Fruit fly (Drosophila melanogaster): ENCODE measurements around the gene CG43736.

DNA sequence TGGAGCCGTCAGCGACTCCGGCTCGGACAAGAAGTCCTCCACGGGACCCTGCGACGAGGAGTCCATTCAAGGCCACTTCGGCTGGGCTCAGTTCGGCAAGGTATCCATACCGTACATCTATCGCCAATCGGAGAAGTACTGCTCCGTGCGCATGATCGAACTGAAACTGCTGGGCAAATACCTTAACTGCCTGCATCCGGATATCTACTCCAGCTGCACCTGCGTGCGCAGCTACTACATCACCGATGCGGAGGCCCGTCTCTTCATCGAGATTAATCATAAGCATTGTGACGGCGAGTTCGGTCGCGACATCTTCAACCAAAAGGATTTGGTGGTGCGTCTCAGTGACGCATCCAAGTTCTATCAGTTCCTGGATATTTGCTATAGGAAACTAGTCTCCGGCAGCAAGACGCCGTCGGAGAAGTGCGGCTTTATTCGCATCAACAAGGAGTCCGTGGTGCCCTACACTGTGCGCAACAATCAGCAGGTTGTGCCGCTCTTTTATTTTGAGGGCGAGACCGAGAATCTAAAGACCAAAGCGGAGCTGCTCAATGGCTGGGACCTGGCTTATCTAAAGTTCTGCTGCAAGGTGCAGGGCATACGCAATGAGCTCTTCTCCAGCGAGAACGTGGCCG lies 6.2 kb downstream of the CG43736 start:
- no peak for TF ChIP-seq psq (GFP tag; optimal IDR thresholded peaks at IDR 0.05)
- TF ChIP-seq pan (optimal IDR thresholded peaks at IDR 0.05) = no peak
- no peak for TF ChIP-seq usp (GFP tag; optimal IDR thresholded peaks at IDR 0.05)
- TF ChIP-seq h (GFP tag; optimal IDR thresholded peaks at IDR 0.05) = no peak
- no peak for TF ChIP-seq dmrt93B (GFP tag; optimal IDR thresholded peaks at IDR 0.05)
- TF ChIP-seq Dfd (GFP tag; optimal IDR thresholded peaks at IDR 0.05) = no peak
- TF ChIP-seq N (GFP tag; optimal IDR thresholded peaks at IDR 0.05) = no peak
- TF ChIP-seq HLH106 (tag; optimal IDR thresholded peaks at IDR 0.05) = no peak
- TF ChIP-seq Sp1 (GFP tag; optimal IDR thresholded peaks at IDR 0.05) = no peak

All from whole organism, wandering third instar larva.